Fruit fly (Drosophila melanogaster) whole organism, embryonic: ENCODE measurements around the gene elgi.

Experiments used
- Asciz ChIP-seq: fragments of 200-800 bp; sonication (Bioruptor generic); optimal IDR thresholded peaks from 2 replicates; lab custom pipeline; 2017; ENCODE audit warnings: missing biosample characterization, mild to moderate bottlenecking, missing genetic modification characterization, missing genetic modification reagents
- B-H1 ChIP-seq: fragments of 200-800 bp; sonication (Bioruptor generic); IDR thresholded peaks from 3 replicates; pipeline ENCODE4 v1.3.6; 2022; ENCODE audit warnings: missing biosample characterization, missing genetic modification characterization
- Bteb2 ChIP-seq: fragments of 200-800 bp; sonication (Bioruptor generic); optimal IDR thresholded peaks from 2 replicates; lab custom pipeline; 2016; ENCODE audit warnings: missing biosample characterization, missing genetic modification characterization
- CG10267 ChIP-seq: fragments of 200-800 bp; sonication (Bioruptor generic); optimal IDR thresholded peaks from 2 replicates; lab custom pipeline; 2018; ENCODE audit warnings: missing biosample characterization, mild to moderate bottlenecking, missing genetic modification characterization, moderate library complexity
- CG11093 ChIP-seq: fragments of 200-800 bp; sonication (Bioruptor generic); IDR thresholded peaks from 3 replicates; pipeline ENCODE4 v1.3.6; 2022; ENCODE audit warnings: missing biosample characterization, missing genetic modification characterization
- CG14860 ChIP-seq: fragments of 200-800 bp; sonication (Bioruptor generic); IDR thresholded peaks from 3 replicates; pipeline ENCODE4 v1.3.6; 2022; ENCODE audit warnings: missing biosample characterization, missing genetic modification characterization; ENCODE audit not compliant: partially characterized antibody
- CG1602 ChIP-seq: fragments of 200-800 bp; sonication (Bioruptor generic); optimal IDR thresholded peaks from 3 replicates; lab custom pipeline; 2016; ENCODE audit warnings: missing biosample characterization, missing genetic modification characterization
- CG1603 ChIP-seq: fragments of 200-800 bp; sonication (Bioruptor generic); optimal IDR thresholded peaks from 2 replicates; lab custom pipeline; 2019; ENCODE audit warnings: missing biosample characterization, mild to moderate bottlenecking, missing genetic modification characterization, moderate library complexity
- CG16863 ChIP-seq: fragments of 200-800 bp; sonication (Bioruptor generic); optimal IDR thresholded peaks from 3 replicates; lab custom pipeline; 2016; ENCODE audit warnings: missing biosample characterization, missing genetic modification characterization
- CG18262 ChIP-seq: fragments of 200-800 bp; optimal IDR thresholded peaks from 3 replicates; lab custom pipeline; 2019; ENCODE audit warnings: missing biosample characterization, mild to moderate bottlenecking, missing genetic modification characterization, moderate library complexity
- CG2202 ChIP-seq: fragments of 200-800 bp; sonication (Bioruptor generic); optimal IDR thresholded peaks from 2 replicates; lab custom pipeline; 2018; ENCODE audit warnings: missing biosample characterization, mild to moderate bottlenecking, missing genetic modification characterization
- CG2875 ChIP-seq: fragments of 200-800 bp; sonication (Bioruptor generic); optimal IDR thresholded peaks from 2 replicates; lab custom pipeline; 2017; ENCODE audit warnings: missing biosample characterization, mild to moderate bottlenecking, missing genetic modification characterization, missing genetic modification reagents
- CG2889 ChIP-seq: fragments of 200-800 bp; sonication (Bioruptor generic); IDR thresholded peaks from 3 replicates; pipeline ENCODE4 v1.3.6; 2022; ENCODE audit warnings: missing biosample characterization, missing genetic modification characterization
- CG3281 ChIP-seq: fragments of 200-800 bp; sonication (Bioruptor generic); optimal IDR thresholded peaks from 3 replicates; lab custom pipeline; 2017; ENCODE audit warnings: missing biosample characterization, mild to moderate bottlenecking, missing genetic modification characterization
- CG4328 ChIP-seq: fragments of 200-800 bp; sonication (Bioruptor generic); optimal IDR thresholded peaks from 3 replicates; lab custom pipeline; 2017; ENCODE audit warnings: missing biosample characterization, missing genetic modification reagents, missing genetic modification characterization
- CG43689 ChIP-seq: fragments of 200-800 bp; sonication (Bioruptor generic); IDR thresholded peaks from 2 replicates; pipeline ENCODE4 v1.3.6; 2022; ENCODE audit warnings: missing biosample characterization, missing genetic modification characterization
- CG4854 ChIP-seq: fragments of 200-800 bp; sonication (Bioruptor generic); optimal IDR thresholded peaks from 2 replicates; lab custom pipeline; 2016; ENCODE audit warnings: missing biosample characterization, missing genetic modification characterization, inconsistent platforms
- CG6272 ChIP-seq: fragments of 200-800 bp; sonication (Bioruptor generic); IDR thresholded peaks from 2 replicates; pipeline ENCODE4 v1.3.6; 2022; ENCODE audit warnings: missing biosample characterization, missing genetic modification characterization
- CG6683 ChIP-seq: fragments of 200-800 bp; sonication (Bioruptor generic); optimal IDR thresholded peaks from 2 replicates; lab custom pipeline; 2017; ENCODE audit warnings: missing biosample characterization, mild to moderate bottlenecking, missing genetic modification characterization, missing genetic modification reagents
- CG7271 ChIP-seq: fragments of 200-800 bp; sonication (Bioruptor generic); optimal IDR thresholded peaks from 2 replicates; lab custom pipeline; 2018; ENCODE audit warnings: missing biosample characterization, mild to moderate bottlenecking, missing genetic modification characterization, moderate library complexity
- CG8281 ChIP-seq: fragments of 200-800 bp; sonication (Bioruptor generic); optimal IDR thresholded peaks from 2 replicates; lab custom pipeline; 2018; ENCODE audit warnings: missing biosample characterization, mild to moderate bottlenecking, missing genetic modification characterization, moderate library complexity
- CG8290 ChIP-seq, 3 experiments: fragments of 200-800 bp; sonication (Bioruptor generic); optimal IDR thresholded peaks; 2 replicates each; lab custom pipeline; 2016 to 2019; ENCODE audit warnings: missing biosample characterization in 3 of 3, missing genetic modification characterization in 3 of 3, mild to moderate bottlenecking in 2 of 3, moderate library complexity in 1 of 3
- CoRest ChIP-seq: fragments of 200-800 bp; sonication (Bioruptor generic); optimal IDR thresholded peaks from 3 replicates; lab custom pipeline; 2018; ENCODE audit warnings: missing biosample characterization, mild to moderate bottlenecking, missing genetic modification characterization, moderate library complexity
- CrebB ChIP-seq: fragments of 200-800 bp; sonication (Bioruptor generic); optimal IDR thresholded peaks from 3 replicates; lab custom pipeline; 2018; ENCODE audit warnings: missing biosample characterization, mild to moderate bottlenecking, missing genetic modification characterization
- Gug ChIP-seq: fragments of 200-800 bp; sonication (Bioruptor generic); IDR thresholded peaks from 4 replicates; pipeline ENCODE4 v1.3.6; 2022; ENCODE audit warnings: missing biosample characterization, missing genetic modification characterization
- HmgD ChIP-seq: fragments of 200-800 bp; sonication (Bioruptor generic); optimal IDR thresholded peaks from 3 replicates; lab custom pipeline; 2016; ENCODE audit warnings: missing biosample characterization, missing genetic modification characterization
- Jarid2 ChIP-seq: fragments of 200-800 bp; sonication (Bioruptor generic); optimal IDR thresholded peaks from 3 replicates; lab custom pipeline; 2017; ENCODE audit warnings: mild to moderate bottlenecking, missing biosample characterization, missing genetic modification reagents, missing genetic modification characterization
- Nf-YA ChIP-seq: fragments of 200-800 bp; sonication (Bioruptor generic); IDR thresholded peaks from 2 replicates; pipeline ENCODE4 v1.3.6; 2022; ENCODE audit warnings: missing biosample characterization, missing genetic modification characterization
- Oli ChIP-seq: fragments of 200-800 bp; sonication (Bioruptor generic); optimal IDR thresholded peaks from 2 replicates; lab custom pipeline; 2018; ENCODE audit warnings: missing biosample characterization, mild to moderate bottlenecking, missing genetic modification characterization, moderate library complexity
- Ravus ChIP-seq: fragments of 200-800 bp; sonication (Bioruptor generic); IDR thresholded peaks from 2 replicates; pipeline ENCODE4 v1.3.6; 2022; ENCODE audit warnings: missing biosample characterization, missing genetic modification characterization
- Rfx ChIP-seq: fragments of 200-800 bp; sonication (Bioruptor generic); IDR thresholded peaks from 2 replicates; pipeline ENCODE4 v1.3.6; 2022; ENCODE audit warnings: missing biosample characterization, missing genetic modification characterization
- Xbp1 ChIP-seq: fragments of 200-800 bp; sonication (Bioruptor generic); optimal IDR thresholded peaks from 3 replicates; lab custom pipeline; 2016; ENCODE audit warnings: missing biosample characterization, mild to moderate bottlenecking, missing genetic modification characterization
- ac ChIP-seq: fragments of 200-800 bp; sonication (Bioruptor generic); optimal IDR thresholded peaks from 3 replicates; lab custom pipeline; 2017; ENCODE audit warnings: missing biosample characterization, mild to moderate bottlenecking, missing genetic modification characterization
- aop ChIP-seq: fragments of 200-800 bp; sonication (Bioruptor generic); IDR thresholded peaks from 2 replicates; pipeline ENCODE4 v1.3.6; 2022; ENCODE audit warnings: missing biosample characterization, missing genetic modification characterization
- bab2 ChIP-seq: fragments of 200-800 bp; sonication (Bioruptor generic); optimal IDR thresholded peaks from 2 replicates; lab custom pipeline; 2016; ENCODE audit warnings: missing biosample characterization, missing genetic modification characterization
- cato ChIP-seq: fragments of 200-800 bp; sonication (Bioruptor generic); optimal IDR thresholded peaks from 2 replicates; lab custom pipeline; 2016; ENCODE audit warnings: missing biosample characterization, missing genetic modification characterization, borderline replicate concordance
- ems ChIP-seq: fragments of 200-800 bp; sonication (Bioruptor generic); optimal IDR thresholded peaks from 3 replicates; lab custom pipeline; 2016; ENCODE audit warnings: missing biosample characterization, missing genetic modification characterization
- fu2 ChIP-seq: fragments of 200-800 bp; sonication (Bioruptor generic); optimal IDR thresholded peaks from 2 replicates; lab custom pipeline; 2016; ENCODE audit warnings: missing biosample characterization, missing genetic modification characterization
- lmd ChIP-seq: fragments of 200-800 bp; sonication (Bioruptor generic); IDR thresholded peaks from 2 replicates; pipeline ENCODE4 v1.3.6; 2022; ENCODE audit warnings: missing biosample characterization, missing genetic modification characterization
- oc ChIP-seq: fragments of 200-800 bp; sonication (Bioruptor generic); optimal IDR thresholded peaks from 2 replicates; lab custom pipeline; 2018; ENCODE audit warnings: missing biosample characterization, mild to moderate bottlenecking, missing genetic modification characterization, moderate library complexity
- peb ChIP-seq: fragments of 200-800 bp; sonication (Bioruptor generic); IDR thresholded peaks from 2 replicates; pipeline ENCODE4 v1.3.6; 2022; ENCODE audit warnings: missing biosample characterization, missing genetic modification characterization
- pzg ChIP-seq: fragments of 200-800 bp; sonication (Bioruptor generic); optimal IDR thresholded peaks from 3 replicates; lab custom pipeline; 2018; ENCODE audit warnings: missing biosample characterization, mild to moderate bottlenecking, missing genetic modification characterization, moderate library complexity
- sc ChIP-seq, 3 experiments: fragments of >200 bp in 2 of 3; fragments of 200-800 bp in 1 of 3; sonication (Bioruptor generic) in 1 of 3; optimal IDR thresholded peaks; 2 replicates in 2 of 3; 3 replicates in 1 of 3; lab custom pipeline; 2017; ENCODE audit warnings: mild to moderate bottlenecking in 1 of 3, missing biosample characterization in 1 of 3, missing genetic modification characterization in 1 of 3, missing genetic modification reagents in 1 of 3
- schlank ChIP-seq: fragments of 200-800 bp; sonication (Bioruptor generic); optimal IDR thresholded peaks from 2 replicates; lab custom pipeline; 2018; ENCODE audit warnings: missing biosample characterization, mild to moderate bottlenecking, missing genetic modification characterization
- shn ChIP-seq: fragments of 200-800 bp; sonication (Bioruptor generic); optimal IDR thresholded peaks from 3 replicates; lab custom pipeline; 2016; ENCODE audit warnings: missing biosample characterization, missing genetic modification characterization
- tap ChIP-seq: fragments of 200-800 bp; optimal IDR thresholded peaks from 3 replicates; lab custom pipeline; 2019; ENCODE audit warnings: missing biosample characterization, mild to moderate bottlenecking, missing genetic modification characterization, moderate library complexity
- tin ChIP-seq: fragments of 200-800 bp; sonication (Bioruptor generic); optimal IDR thresholded peaks from 3 replicates; lab custom pipeline; 2016; ENCODE audit warnings: missing biosample characterization, missing genetic modification characterization
- unc-4 ChIP-seq: fragments of 200-800 bp; sonication (Bioruptor generic); IDR thresholded peaks from 2 replicates; pipeline ENCODE4 v1.3.6; 2022; ENCODE audit warnings: missing biosample characterization, missing genetic modification characterization; ENCODE audit not compliant: partially characterized antibody

Gene elgi

dm6 chr3L:15967588-15968500, 11.5 kb downstream of the elgi start, which contains the start of the genes Brr2 and CG10516:
Gene Brr2 (minus strand): TSS chr3L:15967872.
Gene CG10516 (plus strand): TSS chr3L:15968204.
- no peak for TF ChIP-seq CG1603
- TF ChIP-seq CG16863 (GFP tag; lab: Kevin White, UChicago) = no peak
- TF ChIP-seq oc (tag; lab: Kevin White, UChicago) = no peak
- TF ChIP-seq aop = no peak
- TF ChIP-seq CG6683 (GFP tag; lab: Kevin White, UChicago) = no peak
- no peak for TF ChIP-seq Rfx (GFP tag; lab: Robert Waterston, UW)
- TF ChIP-seq Oli (tag; lab: Kevin White, UChicago) = no peak
- TF ChIP-seq CG14860 (GFP tag; lab: Robert Waterston, UW) = no peak
- TF ChIP-seq CG4328 (GFP tag; lab: Kevin White, UChicago) = no peak
- TF ChIP-seq CG2202 = no peak
- TF ChIP-seq tin (GFP tag; lab: Kevin White, UChicago) = peak; percentile 13
- no peak for TF ChIP-seq CG43689 (GFP tag; lab: Robert Waterston, UW)
- TF ChIP-seq Bteb2 (GFP tag; lab: Kevin White, UChicago) = peak; percentile 50
- TF ChIP-seq bab2 (GFP tag; lab: Kevin White, UChicago) = peak; percentile 36
- no peak for TF ChIP-seq tap
- no peak for TF ChIP-seq schlank (tag; lab: Kevin White, UChicago)
- no peak for TF ChIP-seq CG11093 (GFP tag; lab: Robert Waterston, UW)
- no peak for TF ChIP-seq CG2875 (GFP tag; lab: Kevin White, UChicago)
- no peak for TF ChIP-seq shn (GFP tag; lab: Kevin White, UChicago)
- no peak for TF ChIP-seq CG18262
- TF ChIP-seq fu2 (GFP tag; lab: Kevin White, UChicago) = no peak
- no peak for TF ChIP-seq sc (optimal IDR thresholded peaks at IDR 0.05; lab: Kevin White, UChicago)
- no peak for TF ChIP-seq sc (GFP tag; optimal IDR thresholded peaks at IDR 0.05; lab: Kevin White, UChicago)
- peak; percentile 43 for TF ChIP-seq Xbp1
- TF ChIP-seq ac (GFP tag; lab: Kevin White, UChicago) = no peak
- TF ChIP-seq CG3281 (GFP tag; lab: Kevin White, UChicago) = no peak
- no peak for TF ChIP-seq CG4854
- no peak for TF ChIP-seq ems (GFP tag; lab: Kevin White, UChicago)
- TF ChIP-seq CG8281 (tag; lab: Kevin White, UChicago) = no peak
- no peak for TF ChIP-seq Gug (GFP tag; lab: Robert Waterston, UW)
- no peak for TF ChIP-seq lmd (GFP tag; lab: Robert Waterston, UW)
- TF ChIP-seq Ravus (GFP tag; lab: Robert Waterston, UW) = no peak
- no peak for TF ChIP-seq CG6272 (GFP tag; lab: Robert Waterston, UW)
- TF ChIP-seq cato (GFP tag; lab: Kevin White, UChicago) = no peak
- TF ChIP-seq unc-4 (GFP tag; lab: Robert Waterston, UW) = peak; percentile 38; the same call in 1 of the 2 replicates
- TF ChIP-seq pzg = peak; percentile 80
- TF ChIP-seq HmgD (GFP tag; lab: Kevin White, UChicago) = peak; percentile 23
- no peak for TF ChIP-seq CG8290 (GFP tag; optimal IDR thresholded peaks at IDR 0.05; lab: Kevin White, UChicago)
- no peak for TF ChIP-seq CG8290 (tag; optimal IDR thresholded peaks at IDR 0.05; lab: Kevin White, UChicago)
- no peak for TF ChIP-seq Nf-YA (GFP tag; lab: Robert Waterston, UW)
- TF ChIP-seq peb (GFP tag; lab: Robert Waterston, UW) = no peak
- no peak for TF ChIP-seq CG7271 (tag; lab: Kevin White, UChicago)
- no peak for TF ChIP-seq CG2889 (GFP tag; lab: Robert Waterston, UW)
- no peak for TF ChIP-seq CG1602 (GFP tag; lab: Kevin White, UChicago)
- TF ChIP-seq CrebB (tag; lab: Kevin White, UChicago) = no peak
- peak; percentile 70 for TF ChIP-seq CG10267 (tag; lab: Kevin White, UChicago)
- no peak for TF ChIP-seq Asciz (GFP tag; lab: Kevin White, UChicago)
- no peak for TF ChIP-seq B-H1 (GFP tag; lab: Robert Waterston, UW)
- TF ChIP-seq Jarid2 = no peak
- no peak for TF ChIP-seq CoRest
